Fruit fly (Drosophila melanogaster) whole organism, embryonic: ENCODE measurements around the gene CG17768.
A peak's percentile ranks its signal among the peaks of the same experiment; 100 is the strongest.

Experiments used
- Abd-B ChIP-seq: fragments of 200-800 bp; sonication (Bioruptor generic); optimal IDR thresholded peaks from 2 replicates; lab custom pipeline; 2018; ENCODE audit warnings: missing biosample characterization, mild to moderate bottlenecking, missing genetic modification characterization, moderate library complexity
- Adf1 ChIP-seq: fragments of 200-800 bp; sonication (Bioruptor generic); IDR thresholded peaks from 2 replicates; pipeline ENCODE4 v1.3.6; 2022; ENCODE audit warnings: missing biosample characterization, missing genetic modification characterization
- Atf-2 ChIP-seq: fragments of 200-800 bp; sonication (Bioruptor generic); optimal IDR thresholded peaks from 2 replicates; lab custom pipeline; 2016; ENCODE audit warnings: missing biosample characterization, missing genetic modification characterization
- CG10431 ChIP-seq: fragments of 200-800 bp; sonication (Bioruptor generic); optimal IDR thresholded peaks from 3 replicates; lab custom pipeline; 2018; ENCODE audit warnings: missing biosample characterization, mild to moderate bottlenecking, missing genetic modification characterization
- CG12942 ChIP-seq: fragments of 200-800 bp; sonication (Bioruptor generic); optimal IDR thresholded peaks from 3 replicates; lab custom pipeline; 2016; ENCODE audit warnings: missing biosample characterization, missing genetic modification characterization
- CG13424 ChIP-seq: fragments of 200-800 bp; sonication (Bioruptor generic); optimal IDR thresholded peaks from 2 replicates; lab custom pipeline; 2019; ENCODE audit warnings: missing biosample characterization, mild to moderate bottlenecking, missing genetic modification characterization, moderate library complexity
- CG14050 ChIP-seq: fragments of 200-800 bp; sonication (Bioruptor generic); IDR thresholded peaks from 3 replicates; pipeline ENCODE4 v1.3.6; 2022; ENCODE audit warnings: missing biosample characterization, missing genetic modification characterization
- CG15479 ChIP-seq: fragments of 200-800 bp; sonication (Bioruptor generic); optimal IDR thresholded peaks from 3 replicates; lab custom pipeline; 2019; ENCODE audit warnings: missing biosample characterization, mild to moderate bottlenecking, missing genetic modification characterization, moderate library complexity
- CG15696 ChIP-seq: fragments of 200-800 bp; sonication (Bioruptor generic); optimal IDR thresholded peaks from 2 replicates; lab custom pipeline; 2019; ENCODE audit warnings: missing biosample characterization, mild to moderate bottlenecking, missing genetic modification characterization, moderate library complexity
- CG1647 ChIP-seq: fragments of 200-800 bp; sonication (Bioruptor generic); optimal IDR thresholded peaks from 3 replicates; lab custom pipeline; 2016; ENCODE audit warnings: missing biosample characterization, missing genetic modification characterization
- CG1792 ChIP-seq: fragments of 200-800 bp; sonication (Bioruptor generic); optimal IDR thresholded peaks from 2 replicates; lab custom pipeline; 2016; ENCODE audit warnings: missing biosample characterization, missing genetic modification characterization
- CG18476 ChIP-seq: fragments of 200-800 bp; sonication (Bioruptor generic); optimal IDR thresholded peaks from 2 replicates; lab custom pipeline; 2016; ENCODE audit warnings: missing biosample characterization, mild to moderate bottlenecking, missing genetic modification characterization
- CG2116 ChIP-seq: fragments of 200-800 bp; sonication (Bioruptor generic); optimal IDR thresholded peaks from 3 replicates; lab custom pipeline; 2018; ENCODE audit warnings: missing biosample characterization, mild to moderate bottlenecking, missing genetic modification characterization
- CG32772 ChIP-seq: fragments of 200-800 bp; sonication (Bioruptor generic); IDR thresholded peaks from 2 replicates; pipeline ENCODE4 v1.3.6; 2022; ENCODE audit warnings: missing biosample characterization, missing genetic modification characterization
- CG3281 ChIP-seq: fragments of 200-800 bp; sonication (Bioruptor generic); optimal IDR thresholded peaks from 3 replicates; lab custom pipeline; 2017; ENCODE audit warnings: missing biosample characterization, mild to moderate bottlenecking, missing genetic modification characterization
- CG4282 ChIP-seq: fragments of 200-800 bp; sonication (Bioruptor generic); optimal IDR thresholded peaks from 2 replicates; lab custom pipeline; 2016; ENCODE audit warnings: missing biosample characterization, missing genetic modification characterization
- CG6765 ChIP-seq: fragments of 200-800 bp; sonication (Bioruptor generic); optimal IDR thresholded peaks from 3 replicates; lab custom pipeline; 2017; ENCODE audit warnings: missing biosample characterization, mild to moderate bottlenecking, missing genetic modification characterization
- CG6791 ChIP-seq: fragments of 200-800 bp; sonication (Bioruptor generic); IDR thresholded peaks from 3 replicates; pipeline ENCODE4 v1.3.6; 2022; ENCODE audit warnings: missing biosample characterization, missing genetic modification characterization; ENCODE audit not compliant: partially characterized antibody
- CG6854 ChIP-seq: fragments of 200-800 bp; sonication (Bioruptor generic); optimal IDR thresholded peaks from 3 replicates; lab custom pipeline; 2017; ENCODE audit warnings: missing biosample characterization, mild to moderate bottlenecking, missing genetic modification characterization
- CG7556 ChIP-seq: fragments of 200-800 bp; sonication (Bioruptor generic); optimal IDR thresholded peaks from 2 replicates; lab custom pipeline; 2017; ENCODE audit warnings: missing biosample characterization, mild to moderate bottlenecking, missing genetic modification characterization
- CG8359 ChIP-seq: fragments of 200-800 bp; sonication (Bioruptor generic); optimal IDR thresholded peaks from 2 replicates; lab custom pipeline; 2017; ENCODE audit warnings: missing biosample characterization, mild to moderate bottlenecking, missing genetic modification characterization, borderline replicate concordance
- CG8478 ChIP-seq: fragments of >200 bp; optimal IDR thresholded peaks from 2 replicates; lab custom pipeline; 2018
- CG9215 ChIP-seq: fragments of 200-800 bp; sonication (Bioruptor generic); IDR thresholded peaks from 2 replicates; pipeline ENCODE4 v1.3.6; 2022; ENCODE audit warnings: missing biosample characterization, missing genetic modification characterization
- CG9727 ChIP-seq: fragments of 200-800 bp; sonication (Bioruptor generic); optimal IDR thresholded peaks from 3 replicates; lab custom pipeline; 2017; ENCODE audit warnings: missing biosample characterization, mild to moderate bottlenecking, missing genetic modification characterization
- CHES-1-like ChIP-seq: fragments of 200-800 bp; sonication (Bioruptor generic); optimal IDR thresholded peaks from 2 replicates; lab custom pipeline; 2016; ENCODE audit warnings: missing biosample characterization, missing genetic modification characterization
- CkIIα-i1 ChIP-seq: fragments of 200-800 bp; sonication (Bioruptor generic); IDR thresholded peaks from 2 replicates; pipeline ENCODE4 v1.3.6; 2022; ENCODE audit warnings: missing biosample characterization, missing genetic modification characterization
- D19A ChIP-seq: fragments of 200-800 bp; optimal IDR thresholded peaks from 3 replicates; lab custom pipeline; 2019; ENCODE audit warnings: missing biosample characterization, mild to moderate bottlenecking, missing genetic modification characterization, moderate library complexity
- HLHmδ ChIP-seq: fragments of 200-800 bp; sonication (Bioruptor generic); optimal IDR thresholded peaks from 2 replicates; lab custom pipeline; 2018; ENCODE audit warnings: missing biosample characterization, mild to moderate bottlenecking, missing genetic modification characterization, moderate library complexity
- HmgD ChIP-seq: fragments of 200-800 bp; sonication (Bioruptor generic); optimal IDR thresholded peaks from 3 replicates; lab custom pipeline; 2016; ENCODE audit warnings: missing biosample characterization, missing genetic modification characterization
- Kr ChIP-seq: fragments of 200-800 bp; sonication (Bioruptor generic); optimal IDR thresholded peaks from 2 replicates; lab custom pipeline; 2017; ENCODE audit warnings: missing biosample characterization, mild to moderate bottlenecking, missing genetic modification characterization
- Mad ChIP-seq: fragments of 200-800 bp; sonication (Bioruptor generic); optimal IDR thresholded peaks from 2 replicates; lab custom pipeline; 2016; ENCODE audit warnings: missing biosample characterization, missing genetic modification characterization
- Neu2 ChIP-seq: fragments of 200-800 bp; sonication (Bioruptor generic); optimal IDR thresholded peaks from 3 replicates; lab custom pipeline; 2016; ENCODE audit warnings: missing biosample characterization, missing genetic modification characterization, borderline replicate concordance
- Nf-YC ChIP-seq: fragments of 200-800 bp; optimal IDR thresholded peaks from 3 replicates; lab custom pipeline; 2019; ENCODE audit warnings: missing biosample characterization, mild to moderate bottlenecking, missing genetic modification characterization, moderate library complexity
- Pdp1 ChIP-seq, 2 experiments: fragments of 200-800 bp; sonication (Bioruptor generic); optimal IDR thresholded peaks; 3 replicates each; lab custom pipeline; 2016; ENCODE audit warnings: missing biosample characterization in 2 of 2, missing genetic modification characterization in 2 of 2, mild to moderate bottlenecking in 1 of 2, moderate library complexity in 1 of 2
- TFAM ChIP-seq: fragments of 200-800 bp; sonication (Bioruptor generic); optimal IDR thresholded peaks from 2 replicates; lab custom pipeline; 2017; ENCODE audit warnings: missing biosample characterization, missing genetic modification characterization, inconsistent platforms
- bigmax ChIP-seq: fragments of 200-800 bp; sonication (Bioruptor generic); optimal IDR thresholded peaks from 2 replicates; lab custom pipeline; 2018; ENCODE audit warnings: missing biosample characterization, mild to moderate bottlenecking, missing genetic modification characterization
- chinmo ChIP-seq: fragments of 200-800 bp; sonication (Bioruptor generic); IDR thresholded peaks from 4 replicates; pipeline ENCODE4 v1.3.6; 2022; ENCODE audit warnings: missing biosample characterization, missing genetic modification characterization; ENCODE audit not compliant: partially characterized antibody
- chm ChIP-seq: fragments of 200-800 bp; sonication (Bioruptor generic); IDR thresholded peaks from 2 replicates; pipeline ENCODE4 v1.3.6; 2022; ENCODE audit warnings: missing biosample characterization, missing genetic modification characterization
- danr ChIP-seq: fragments of 200-800 bp; sonication (Bioruptor generic); IDR thresholded peaks from 2 replicates; pipeline ENCODE4 v1.3.6; 2022; ENCODE audit warnings: missing biosample characterization, missing genetic modification characterization
- exex ChIP-seq: fragments of 200-800 bp; sonication (Bioruptor generic); optimal IDR thresholded peaks from 4 replicates; lab custom pipeline; 2018; ENCODE audit warnings: missing biosample characterization, mild to moderate bottlenecking, missing genetic modification characterization, moderate library complexity
- gt ChIP-seq: fragments of 200-800 bp; sonication (Bioruptor generic); IDR thresholded peaks from 2 replicates; pipeline ENCODE4 v1.3.6; 2022; ENCODE audit warnings: missing biosample characterization, missing genetic modification characterization
- jing ChIP-seq: fragments of 200-800 bp; sonication (Bioruptor generic); optimal IDR thresholded peaks from 2 replicates; lab custom pipeline; 2018; ENCODE audit warnings: missing biosample characterization, mild to moderate bottlenecking, missing genetic modification characterization
- nerfin-1 ChIP-seq: fragments of 200-800 bp; sonication (Bioruptor generic); optimal IDR thresholded peaks from 3 replicates; lab custom pipeline; 2019; ENCODE audit warnings: missing biosample characterization, mild to moderate bottlenecking, missing genetic modification characterization, moderate library complexity
- salm ChIP-seq: fragments of 200-800 bp; sonication (Bioruptor generic); optimal IDR thresholded peaks from 2 replicates; lab custom pipeline; 2018; ENCODE audit warnings: missing biosample characterization, mild to moderate bottlenecking, missing genetic modification characterization
- seq ChIP-seq: fragments of 200-800 bp; sonication (Bioruptor generic); IDR thresholded peaks from 2 replicates; pipeline ENCODE4 v1.3.6; 2022; ENCODE audit warnings: missing biosample characterization, missing genetic modification characterization
- sim ChIP-seq: fragments of 200-800 bp; sonication (Bioruptor generic); IDR thresholded peaks from 2 replicates; pipeline ENCODE4 v1.3.6; 2022; ENCODE audit warnings: missing biosample characterization, missing genetic modification characterization
- sqz ChIP-seq: fragments of 200-800 bp; sonication (Bioruptor generic); optimal IDR thresholded peaks from 3 replicates; lab custom pipeline; 2018; ENCODE audit warnings: missing biosample characterization, mild to moderate bottlenecking, missing genetic modification characterization
- toy ChIP-seq: fragments of 200-800 bp; sonication (Bioruptor generic); IDR thresholded peaks from 2 replicates; pipeline ENCODE4 v1.3.6; 2022; ENCODE audit warnings: missing biosample characterization, missing genetic modification characterization
- ttk ChIP-seq: fragments of 200-800 bp; sonication (Bioruptor generic); IDR thresholded peaks from 2 replicates; pipeline ENCODE4 v2.1.2; 2022; ENCODE audit warnings: missing biosample characterization, missing genetic modification characterization
- usp ChIP-seq: fragments of >200 bp; optimal IDR thresholded peaks from 2 replicates; lab custom pipeline; 2017; ENCODE audit warnings: missing biosample characterization, missing genetic modification characterization

Gene CG17768

dm6 chr2L:10381890-10382450 is 23.0 kb downstream of the CG17768 start, which contains the start of gene CG5096 (continued):
- TF ChIP-seq sim (GFP tag; lab: Robert Waterston, UW) (peak; percentile 70; the same call in 1 of the 2 replicates), toy (GFP tag; lab: Robert Waterston, UW) (peak; percentile 74; the same call in 1 of the 2 replicates), CG32772 (GFP tag; lab: Robert Waterston, UW) (peak; percentile 79), usp (GFP tag; lab: Kevin White, UChicago) (no peak), TFAM (GFP tag; lab: Kevin White, UChicago) (no peak), seq (peak; percentile 89), CHES-1-like (GFP tag; lab: Kevin White, UChicago) (peak; percentile 62), danr (peak; percentile 81), CG8478 (no peak), CG7556 (GFP tag; lab: Kevin White, UChicago) (peak; percentile 81), CG1647 (GFP tag; lab: Kevin White, UChicago) (peak; percentile 67), chm (GFP tag; lab: Robert Waterston, UW) (peak; percentile 83), CG13424 (tag; lab: Kevin White, UChicago) (peak; percentile 93), CG10431 (no peak), CG15479 (GFP tag; lab: Kevin White, UChicago) (no peak), HmgD (GFP tag; lab: Kevin White, UChicago) (no peak), Nf-YC (tag; lab: Kevin White, UChicago) (peak; percentile 69), gt (GFP tag; lab: Robert Waterston, UW) (no peak), ttk (peak; percentile 82; the same call in 1 of the 2 replicates), nerfin-1 (tag; lab: Kevin White, UChicago) (peak; percentile 82), chinmo (GFP tag; lab: Robert Waterston, UW) (no peak), CG2116 (peak; percentile 49), CG15696 (tag; lab: Kevin White, UChicago) (peak; percentile 42), CG8359 (GFP tag; lab: Kevin White, UChicago) (peak; percentile 49), CG12942 (GFP tag; lab: Kevin White, UChicago) (peak; percentile 76), salm (tag; lab: Kevin White, UChicago) (peak; percentile 87), HLHmδ (GFP tag; lab: Kevin White, UChicago) (no peak), CG6791 (GFP tag; lab: Robert Waterston, UW) (no peak), CG3281 (GFP tag; lab: Kevin White, UChicago) (peak; percentile 92), Adf1 (GFP tag; lab: Robert Waterston, UW) (peak; percentile 76), jing (GFP tag; lab: Kevin White, UChicago) (peak; percentile 55), Kr (GFP tag; lab: Kevin White, UChicago) (no peak), sqz (peak; percentile 61), Mad (GFP tag; lab: Kevin White, UChicago) (peak; percentile 47), exex (tag; lab: Kevin White, UChicago) (peak; percentile 97), CG18476 (peak; percentile 84), CkIIα-i1 (no peak), D19A (tag; lab: Kevin White, UChicago) (peak; percentile 96), CG4282 (peak; percentile 2), Atf-2 (GFP tag; lab: Kevin White, UChicago) (peak; percentile 70), Neu2 (GFP tag; lab: Kevin White, UChicago) (no peak), Pdp1 (GFP tag; optimal IDR thresholded peaks at IDR 0.05; lab: Kevin White, UChicago) (peak; percentile 78 to 79), CG9215 (GFP tag; lab: Robert Waterston, UW) (no peak; the same call in none of the 2 replicates), CG14050 (GFP tag; lab: Robert Waterston, UW) (peak; percentile 87), CG6854 (peak; percentile 89), CG9727 (GFP tag; lab: Kevin White, UChicago) (peak; percentile 79), bigmax (GFP tag; lab: Kevin White, UChicago) (peak; percentile 40), CG6765 (GFP tag; lab: Kevin White, UChicago) (peak; percentile 83), Abd-B (GFP tag; lab: Kevin White, UChicago) (no peak), CG1792 (peak; percentile 78)
